Worm (Caenorhabditis elegans) whole organism, midembryonic: ENCODE results near the gene plk-1.

Source experiments
- T22C8.4 ChIP-seq: fragments of 200-800 bp; sonication (Bioruptor generic); IDR thresholded peaks from 2 replicates; pipeline ENCODE4 v1.3.6; 2022; ENCODE audit warnings: missing genetic modification characterization, missing compliant biosample characterization
- cog-1 ChIP-seq: sonication (generic microtip); optimal IDR thresholded peaks from 2 replicates; lab custom pipeline; 2016; ENCODE audit warnings: missing genetic modification characterization, missing compliant biosample characterization
- flt-1 ChIP-seq: fragments of 200-800 bp; sonication (Bioruptor generic); IDR thresholded peaks from 2 replicates; pipeline ENCODE4 v1.3.6; 2022; ENCODE audit warnings: missing genetic modification characterization, missing compliant biosample characterization
- klf-2 ChIP-seq: fragments of 200-800 bp; sonication (Bioruptor generic); conservative IDR thresholded peaks from 2 replicates; pipeline ENCODE4 v1.3.6; 2022; ENCODE audit warnings: missing genetic modification reagents, missing genetic modification characterization, missing compliant biosample characterization
- med-1 ChIP-seq: sonication (generic microtip); optimal IDR thresholded peaks from 2 replicates; lab custom pipeline; 2017; ENCODE audit warnings: missing genetic modification characterization, mild to moderate bottlenecking, missing compliant biosample characterization, antibody characterized with exemption, missing genetic modification reagents; ENCODE audit not compliant: insufficient read depth
- ref-1 ChIP-seq: fragments of 200-800 bp; sonication (Bioruptor generic); conservative IDR thresholded peaks from 2 replicates; pipeline ENCODE4 v1.3.6; 2022; ENCODE audit warnings: missing genetic modification reagents, missing genetic modification characterization, missing compliant biosample characterization
- tab-1 ChIP-seq: fragments of 200-800 bp; sonication (Bioruptor generic); IDR thresholded peaks from 2 replicates; pipeline ENCODE4 v1.3.6; 2022; ENCODE audit warnings: missing genetic modification characterization, missing compliant biosample characterization
- ztf-23 ChIP-seq: fragments of 200-800 bp; sonication (Bioruptor generic); IDR thresholded peaks from 2 replicates; pipeline ENCODE4 v1.3.6; 2022; ENCODE audit warnings: missing genetic modification reagents, missing genetic modification characterization, missing compliant biosample characterization
- ztf-29 ChIP-seq: fragments of 200-800 bp; sonication (Bioruptor generic); IDR thresholded peaks from 2 replicates; pipeline ENCODE4 v1.3.6; 2022; ENCODE audit warnings: missing genetic modification reagents, missing genetic modification characterization, missing compliant biosample characterization

The plk-1 gene

ce11 chrIII:8085355-8085754, 15.8 kb upstream of the plk-1 start, which contains the start of the genes K06H7.7 and grp-1:
Gene K06H7.7, minus strand, starts transcription at chrIII:8085475.
Gene grp-1, plus strand, starts transcription at chrIII:8085705.
- TF ChIP-seq ref-1 (GFP tag; lab: Robert Waterston, UW) (no peak), T22C8.4 (no peak), klf-2 (GFP tag; lab: Robert Waterston, UW) (no peak), med-1 (GFP tag; lab: Kevin White, UChicago) (no peak), tab-1 (GFP tag; lab: Robert Waterston, UW) (no peak), flt-1 (GFP tag; lab: Robert Waterston, UW) (no peak), ztf-29 (GFP tag; lab: Robert Waterston, UW) (no peak), cog-1 (tag; lab: Kevin White, UChicago) (no peak), ztf-23 (GFP tag; lab: Robert Waterston, UW) (no peak)

- no peak for TF ChIP-seq ztf-29 (GFP tag; lab: Robert Waterston, UW)
- no peak for TF ChIP-seq med-1 (GFP tag; lab: Kevin White, UChicago)
- TF ChIP-seq ref-1 (GFP tag; lab: Robert Waterston, UW), result no peak
- no peak for TF ChIP-seq klf-2 (GFP tag; lab: Robert Waterston, UW)
- no peak for TF ChIP-seq cog-1 (tag; lab: Kevin White, UChicago)
- TF ChIP-seq T22C8.4, result no peak
- no peak for TF ChIP-seq flt-1 (GFP tag; lab: Robert Waterston, UW)
Observed at ce11 chrIII:8088235-8088634, 12.9 kb upstream of the plk-1 start, which contains the start of gene vms-1. Gene vms-1, plus strand, starts transcription at chrIII:8088535.

ce11 chrIII:8091408-8091807, 9.7 kb upstream of the plk-1 start, which contains the start of gene idi-1:
Gene idi-1, plus strand, starts transcription at chrIII:8091708.
- no peak for TF ChIP-seq ztf-23 (GFP tag; lab: Robert Waterston, UW)
- no peak for TF ChIP-seq tab-1 (GFP tag; lab: Robert Waterston, UW)

ce11 chrIII:8093079-8093623, 8.0 kb upstream of the plk-1 start, which contains the start of gene K06H7.2:
Gene K06H7.2, plus strand, starts transcription at chrIII:8093573.
- TF ChIP-seq flt-1 (GFP tag; lab: Robert Waterston, UW) (0 out of 2 replicates have a peak, but pooled peaks have one; percentile 40), ref-1 (GFP tag; lab: Robert Waterston, UW) (no peak), cog-1 (tag; lab: Kevin White, UChicago) (peak; percentile 48)

ce11 chrIII:8098116-8098515, 3.0 kb upstream of the plk-1 start, which contains the start of gene K06H7.8:
Gene K06H7.8, minus strand, starts transcription at chrIII:8098216.
- TF ChIP-seq ref-1 (GFP tag; lab: Robert Waterston, UW), result no peak
- TF ChIP-seq ztf-29 (GFP tag; lab: Robert Waterston, UW), result no peak
- TF ChIP-seq med-1 (GFP tag; lab: Kevin White, UChicago), result no peak
- no peak for TF ChIP-seq cog-1 (tag; lab: Kevin White, UChicago)
- no peak for TF ChIP-seq tab-1 (GFP tag; lab: Robert Waterston, UW)
- TF ChIP-seq ztf-23 (GFP tag; lab: Robert Waterston, UW), result no peak
- TF ChIP-seq klf-2 (GFP tag; lab: Robert Waterston, UW), result no peak
- no peak for TF ChIP-seq T22C8.4
- TF ChIP-seq flt-1 (GFP tag; lab: Robert Waterston, UW), result no peak

- no peak for TF ChIP-seq ztf-29 (GFP tag; lab: Robert Waterston, UW)
- TF ChIP-seq klf-2 (GFP tag; lab: Robert Waterston, UW), result no peak
- TF ChIP-seq med-1 (GFP tag; lab: Kevin White, UChicago), result no peak
- no peak for TF ChIP-seq ref-1 (GFP tag; lab: Robert Waterston, UW)
- no peak for TF ChIP-seq flt-1 (GFP tag; lab: Robert Waterston, UW)
- TF ChIP-seq tab-1 (GFP tag; lab: Robert Waterston, UW), result no peak
- TF ChIP-seq T22C8.4, result no peak
- no peak for TF ChIP-seq ztf-23 (GFP tag; lab: Robert Waterston, UW)
- no peak for TF ChIP-seq cog-1 (tag; lab: Kevin White, UChicago)
Observed at ce11 chrIII:8099022-8099421, 2.1 kb upstream of the plk-1 start, which contains the start of gene K06H7.1. Gene K06H7.1, plus strand, starts transcription at chrIII:8099322.

- TF ChIP-seq tab-1 (GFP tag; lab: Robert Waterston, UW) (no peak), med-1 (GFP tag; lab: Kevin White, UChicago) (no peak), cog-1 (tag; lab: Kevin White, UChicago) (no peak), ztf-29 (GFP tag; lab: Robert Waterston, UW) (no peak), flt-1 (GFP tag; lab: Robert Waterston, UW) (no peak), ztf-23 (GFP tag; lab: Robert Waterston, UW) (no peak), ref-1 (GFP tag; lab: Robert Waterston, UW) (no peak), T22C8.4 (no peak), klf-2 (GFP tag; lab: Robert Waterston, UW) (no peak)
Observed at ce11 chrIII:8105771-8106170, 4.6 kb downstream of the plk-1 start.

- TF ChIP-seq ztf-29 (GFP tag; lab: Robert Waterston, UW) (peak; percentile 86), tab-1 (GFP tag; lab: Robert Waterston, UW) (peak; percentile 89), ref-1 (GFP tag; lab: Robert Waterston, UW) (peak; percentile 73), med-1 (GFP tag; lab: Kevin White, UChicago) (peak; percentile 37), cog-1 (tag; lab: Kevin White, UChicago) (peak; percentile 45), ztf-23 (GFP tag; lab: Robert Waterston, UW) (peak; percentile 89), klf-2 (GFP tag; lab: Robert Waterston, UW) (peak; percentile 78), flt-1 (GFP tag; lab: Robert Waterston, UW) (peak; percentile 92), T22C8.4 (peak; percentile 83)
Observed at ce11 chrIII:8106476-8106875, 5.3 kb downstream of the plk-1 start.

- no peak for TF ChIP-seq ref-1 (GFP tag; lab: Robert Waterston, UW)
- TF ChIP-seq med-1 (GFP tag; lab: Kevin White, UChicago), result no peak
- no peak for TF ChIP-seq klf-2 (GFP tag; lab: Robert Waterston, UW)
- TF ChIP-seq T22C8.4, result no peak
- TF ChIP-seq ztf-23 (GFP tag; lab: Robert Waterston, UW), result no peak
- no peak for TF ChIP-seq cog-1 (tag; lab: Kevin White, UChicago)
- TF ChIP-seq tab-1 (GFP tag; lab: Robert Waterston, UW), result no peak
- no peak for TF ChIP-seq flt-1 (GFP tag; lab: Robert Waterston, UW)
- no peak for TF ChIP-seq ztf-29 (GFP tag; lab: Robert Waterston, UW)
Observed at ce11 chrIII:8108490-8108889, 7.3 kb downstream of the plk-1 start, which contains the start of gene C14B9.3. Gene C14B9.3, plus strand, starts transcription at chrIII:8108790.
